Fruit fly (Drosophila melanogaster): ENCODE data around the gene CG13078.

CG13078 gene

DNA sequence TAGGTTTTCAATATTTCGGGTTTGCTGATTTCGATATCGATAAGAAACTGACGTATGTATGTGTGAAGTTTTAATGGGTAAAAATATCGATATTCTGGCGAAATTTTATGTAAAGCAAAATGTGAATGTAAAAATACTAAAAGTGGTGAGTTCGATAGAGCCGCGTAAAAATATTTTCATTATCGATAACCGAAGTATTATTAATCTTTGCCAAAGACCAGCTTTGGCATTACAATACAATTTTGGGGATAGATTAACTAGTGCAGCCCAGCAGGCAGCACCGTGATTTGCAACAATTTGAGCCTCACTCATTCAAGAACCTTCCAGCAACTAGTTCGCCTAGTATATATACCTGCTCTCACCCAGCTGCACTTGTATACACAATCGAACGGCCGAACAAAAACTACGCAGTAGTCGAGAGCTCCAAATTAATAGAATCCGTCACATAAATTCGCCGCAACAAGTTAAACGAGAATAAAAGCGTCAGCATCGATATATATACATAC, 21.4 kb upstream of the CG13078 start:
- TF ChIP-seq CG9705 (GFP tag; optimal IDR thresholded peaks at IDR 0.05) (no peak), Hnf4 (GFP tag; optimal IDR thresholded peaks at IDR 0.05) (no peak), Abd-B (GFP tag; optimal IDR thresholded peaks at IDR 0.05) (no peak), Dif (GFP tag; optimal IDR thresholded peaks at IDR 0.05; ENCODE audit: partially characterized antibody) (peak; percentile 14), dl (GFP tag; optimal IDR thresholded peaks at IDR 0.05; ENCODE audit: insufficient read depth in 1 of 2, partially characterized antibody in 2 of 2) (no peak), CG32264 (GFP tag; optimal IDR thresholded peaks at IDR 0.05) (no peak), foxo (GFP tag; optimal IDR thresholded peaks at IDR 0.05) (no peak), woc (GFP tag; optimal IDR thresholded peaks at IDR 0.05) (no peak), sage (GFP tag; optimal IDR thresholded peaks at IDR 0.05) (no peak), brk (GFP tag; optimal IDR thresholded peaks at IDR 0.05) (peak; percentile 61), Hr78 (GFP tag; optimal IDR thresholded peaks at IDR 0.05) (no peak), usp (GFP tag; optimal IDR thresholded peaks at IDR 0.05) (no peak), rgr (GFP tag; optimal IDR thresholded peaks at IDR 0.05) (no peak), sv (GFP tag; optimal IDR thresholded peaks at IDR 0.05) (no peak), br (GFP tag; optimal IDR thresholded peaks at IDR 0.05) (no peak), Sp1 (GFP tag; optimal IDR thresholded peaks at IDR 0.05) (peak; percentile 8), Dfd (GFP tag; optimal IDR thresholded peaks at IDR 0.05) (no peak), psq (GFP tag; optimal IDR thresholded peaks at IDR 0.05) (no peak), ey (GFP tag; optimal IDR thresholded peaks at IDR 0.05) (no peak), Jra (GFP tag; optimal IDR thresholded peaks at IDR 0.05) (no peak), Rel (GFP tag; optimal IDR thresholded peaks at IDR 0.05) (no peak), Rel (tag; optimal IDR thresholded peaks at IDR 0.05) (no peak)

- peak; percentile 57 for TF ChIP-seq brk (GFP tag; optimal IDR thresholded peaks at IDR 0.05)
- no peak for TF ChIP-seq Abd-B (GFP tag; optimal IDR thresholded peaks at IDR 0.05)
- TF ChIP-seq CrebA (GFP tag; optimal IDR thresholded peaks at IDR 0.05; ENCODE audit: borderline replicate concordance) = no peak
- TF ChIP-seq fru (GFP tag; optimal IDR thresholded peaks at IDR 0.05) = no peak
- no peak for TF ChIP-seq foxo (GFP tag; optimal IDR thresholded peaks at IDR 0.05)
- TF ChIP-seq Hnf4 (GFP tag; optimal IDR thresholded peaks at IDR 0.05) = peak; percentile 14
- TF ChIP-seq Sp1 (GFP tag; optimal IDR thresholded peaks at IDR 0.05) = no peak
- TF ChIP-seq OdsH (GFP tag; optimal IDR thresholded peaks at IDR 0.05) = no peak
- TF ChIP-seq pan (optimal IDR thresholded peaks at IDR 0.05) = no peak
- no peak for TF ChIP-seq dsf (GFP tag; optimal IDR thresholded peaks at IDR 0.05; ENCODE audit: borderline replicate concordance)
- no peak for TF ChIP-seq tai (GFP tag; optimal IDR thresholded peaks at IDR 0.05)
- no peak for TF ChIP-seq GATAd (GFP tag; optimal IDR thresholded peaks at IDR 0.05)
- no peak for TF ChIP-seq ey (GFP tag; optimal IDR thresholded peaks at IDR 0.05)
- peak; percentile 16 for TF ChIP-seq Myc (optimal IDR thresholded peaks at IDR 0.05)
- TF ChIP-seq h (GFP tag; optimal IDR thresholded peaks at IDR 0.05) = peak; percentile 19
- no peak for TF ChIP-seq dmrt93B (GFP tag; optimal IDR thresholded peaks at IDR 0.05)
- TF ChIP-seq sage (GFP tag; optimal IDR thresholded peaks at IDR 0.05) = no peak
- TF ChIP-seq br (GFP tag; optimal IDR thresholded peaks at IDR 0.05) = no peak
- no peak for TF ChIP-seq Hr78 (GFP tag; optimal IDR thresholded peaks at IDR 0.05)
- TF ChIP-seq CG32264 (GFP tag; optimal IDR thresholded peaks at IDR 0.05) = no peak
- TF ChIP-seq rgr (GFP tag; optimal IDR thresholded peaks at IDR 0.05) = no peak
- no peak for TF ChIP-seq HLH106 (tag; optimal IDR thresholded peaks at IDR 0.05)
- no peak for TF ChIP-seq Rel (GFP tag; optimal IDR thresholded peaks at IDR 0.05)
- TF ChIP-seq Rel (tag; optimal IDR thresholded peaks at IDR 0.05) = peak; percentile 96
- TF ChIP-seq CG9705 (GFP tag; optimal IDR thresholded peaks at IDR 0.05) = no peak
- no peak for TF ChIP-seq jim (GFP tag; optimal IDR thresholded peaks at IDR 0.05)
- TF ChIP-seq sv (GFP tag; optimal IDR thresholded peaks at IDR 0.05) = no peak
- no peak for TF ChIP-seq lola (GFP tag; optimal IDR thresholded peaks at IDR 0.05)
- no peak for TF ChIP-seq Mio (GFP tag; optimal IDR thresholded peaks at IDR 0.05)
- TF ChIP-seq woc (GFP tag; optimal IDR thresholded peaks at IDR 0.05) = no peak
- TF ChIP-seq Dif (GFP tag; optimal IDR thresholded peaks at IDR 0.05; ENCODE audit: partially characterized antibody) = no peak
- no peak for TF ChIP-seq Dfd (GFP tag; optimal IDR thresholded peaks at IDR 0.05)
- no peak for TF ChIP-seq Vsx2 (GFP tag; optimal IDR thresholded peaks at IDR 0.05; ENCODE audit: partially characterized antibody)
- no peak for TF ChIP-seq N (GFP tag; optimal IDR thresholded peaks at IDR 0.05)
- no peak for TF ChIP-seq psq (GFP tag; optimal IDR thresholded peaks at IDR 0.05)
These were observed 20.6 kb upstream of the CG13078 start for dm6 chr2L:19543010-19543564.
